Worm (Caenorhabditis elegans) whole organism, young adult: ENCODE measurements around the gene F53F4.7.

ENCODE experiments used
- F49E8.2 ChIP-seq: sonication (generic microtip); optimal IDR thresholded peaks from 3 replicates; lab custom pipeline; 2017; ENCODE audit warnings: missing genetic modification characterization, mild to moderate bottlenecking, missing compliant biosample characterization, antibody characterized with exemption, moderate library complexity; ENCODE audit not compliant: insufficient read depth
- Y53F4B.3 ChIP-seq: fragments of 200-800 bp; sonication (Bioruptor generic); IDR thresholded peaks from 2 replicates; pipeline ENCODE4 v1.3.6; 2022; ENCODE audit warnings: missing genetic modification reagents, missing genetic modification characterization, missing compliant biosample characterization
- aptf-3 ChIP-seq: fragments of 200-800 bp; sonication (Bioruptor generic); IDR thresholded peaks from 2 replicates; pipeline ENCODE4 v1.3.6; 2022; ENCODE audit warnings: missing genetic modification characterization, missing compliant biosample characterization
- mel-28 ChIP-seq: sonication (generic microtip); optimal IDR thresholded peaks from 2 replicates; lab custom pipeline; 2016; ENCODE audit warnings: borderline replicate concordance, mild to moderate bottlenecking, missing genetic modification characterization, missing compliant biosample characterization

ce11 chrV:13634149-13634548 is 20.4 kb upstream of the F53F4.7 start, which contains the start of gene H37A05.2:
- TF ChIP-seq F49E8.2 (tag; lab: Kevin White, UChicago) (no peak), Y53F4B.3 (GFP tag; lab: Robert Waterston, UW) (no peak), aptf-3 (no peak), mel-28 (tag; lab: Kevin White, UChicago) (no peak)
